Fruit fly (Drosophila melanogaster) whole organism, embryonic: ENCODE results near the gene TotZ.

Experiments used
- ATbp ChIP-seq: fragments of 200-800 bp; sonication (Bioruptor generic); optimal IDR thresholded peaks from 2 replicates; lab custom pipeline; 2017; ENCODE audit warnings: missing biosample characterization, mild to moderate bottlenecking, missing genetic modification characterization, missing genetic modification reagents
- Adf1 ChIP-seq: fragments of 200-800 bp; sonication (Bioruptor generic); IDR thresholded peaks from 2 replicates; pipeline ENCODE4 v1.3.6; 2022; ENCODE audit warnings: missing biosample characterization, missing genetic modification characterization
- B-H2 ChIP-seq: fragments of 200-800 bp; sonication (Bioruptor generic); optimal IDR thresholded peaks from 2 replicates; lab custom pipeline; 2018; ENCODE audit warnings: missing biosample characterization, mild to moderate bottlenecking, missing genetic modification characterization
- CG11695 ChIP-seq: fragments of 200-800 bp; sonication (Bioruptor generic); IDR thresholded peaks from 3 replicates; pipeline ENCODE4 v1.3.6; 2022; ENCODE audit warnings: missing biosample characterization, missing genetic modification characterization
- CG12104 ChIP-seq: fragments of 200-800 bp; sonication (Bioruptor generic); optimal IDR thresholded peaks from 3 replicates; lab custom pipeline; 2016; ENCODE audit warnings: missing biosample characterization, missing genetic modification characterization
- CG12155 ChIP-seq: fragments of 200-800 bp; sonication (Bioruptor generic); optimal IDR thresholded peaks from 3 replicates; lab custom pipeline; 2016; ENCODE audit warnings: missing biosample characterization, missing genetic modification characterization
- CG1529 ChIP-seq: fragments of 200-800 bp; sonication (Bioruptor generic); optimal IDR thresholded peaks from 3 replicates; lab custom pipeline; 2018; ENCODE audit warnings: missing biosample characterization, missing genetic modification characterization
- CG15601 ChIP-seq: fragments of 200-800 bp; sonication (Bioruptor generic); optimal IDR thresholded peaks from 3 replicates; lab custom pipeline; 2019; ENCODE audit warnings: missing biosample characterization, mild to moderate bottlenecking, missing genetic modification characterization, moderate library complexity
- CG15696 ChIP-seq: fragments of 200-800 bp; sonication (Bioruptor generic); optimal IDR thresholded peaks from 2 replicates; lab custom pipeline; 2019; ENCODE audit warnings: missing biosample characterization, mild to moderate bottlenecking, missing genetic modification characterization, moderate library complexity
- CG16779 ChIP-seq: fragments of 200-800 bp; sonication (Bioruptor generic); IDR thresholded peaks from 2 replicates; pipeline ENCODE4 v1.3.6; 2022; ENCODE audit warnings: missing biosample characterization, missing genetic modification characterization
- CG17186 ChIP-seq: fragments of 200-800 bp; sonication (Bioruptor generic); optimal IDR thresholded peaks from 3 replicates; lab custom pipeline; 2017; ENCODE audit warnings: missing biosample characterization, missing genetic modification reagents, missing genetic modification characterization
- CG17612 ChIP-seq: fragments of 200-800 bp; sonication (Bioruptor generic); IDR thresholded peaks from 2 replicates; pipeline ENCODE4 v1.3.6; 2022; ENCODE audit warnings: missing biosample characterization, missing genetic modification characterization
- CG17802 ChIP-seq: fragments of 200-800 bp; sonication (Bioruptor generic); optimal IDR thresholded peaks from 2 replicates; lab custom pipeline; 2018; ENCODE audit warnings: missing biosample characterization, mild to moderate bottlenecking, missing genetic modification characterization, moderate library complexity
- CG17829 ChIP-seq: fragments of 200-800 bp; optimal IDR thresholded peaks from 2 replicates; lab custom pipeline; 2019; ENCODE audit warnings: missing biosample characterization, mild to moderate bottlenecking, missing genetic modification characterization, moderate library complexity
- CG34422 ChIP-seq: fragments of 200-800 bp; sonication (Bioruptor generic); IDR thresholded peaks from 3 replicates; pipeline ENCODE4 v1.3.6; 2022; ENCODE audit warnings: missing biosample characterization, missing genetic modification characterization
- CG3847 ChIP-seq: fragments of 200-800 bp; sonication (Bioruptor generic); IDR thresholded peaks from 2 replicates; pipeline ENCODE4 v1.3.6; 2022; ENCODE audit warnings: missing biosample characterization, missing genetic modification characterization
- CG6654 ChIP-seq: fragments of 200-800 bp; sonication (Bioruptor generic); optimal IDR thresholded peaks from 2 replicates; lab custom pipeline; 2017; ENCODE audit warnings: missing biosample characterization, mild to moderate bottlenecking, missing genetic modification characterization
- CG6765 ChIP-seq: fragments of 200-800 bp; sonication (Bioruptor generic); optimal IDR thresholded peaks from 3 replicates; lab custom pipeline; 2017; ENCODE audit warnings: missing biosample characterization, mild to moderate bottlenecking, missing genetic modification characterization
- CG8478 ChIP-seq: fragments of >200 bp; optimal IDR thresholded peaks from 2 replicates; lab custom pipeline; 2018
- CTCF ChIP-seq: fragments of 200-800 bp; sonication (Bioruptor generic); optimal IDR thresholded peaks from 2 replicates; lab custom pipeline; 2017; ENCODE audit warnings: missing biosample characterization, mild to moderate bottlenecking, missing genetic modification characterization, moderate library complexity
- CoRest ChIP-seq: fragments of 200-800 bp; sonication (Bioruptor generic); optimal IDR thresholded peaks from 3 replicates; lab custom pipeline; 2018; ENCODE audit warnings: missing biosample characterization, mild to moderate bottlenecking, missing genetic modification characterization, moderate library complexity
- D19B ChIP-seq: fragments of 200-800 bp; sonication (Bioruptor generic); optimal IDR thresholded peaks from 2 replicates; lab custom pipeline; 2017; ENCODE audit warnings: missing biosample characterization, mild to moderate bottlenecking, missing genetic modification characterization
- Dad ChIP-seq: fragments of 200-800 bp; sonication (Bioruptor generic); optimal IDR thresholded peaks from 3 replicates; lab custom pipeline; 2016; ENCODE audit warnings: missing biosample characterization, missing genetic modification characterization
- Doc2 ChIP-seq: fragments of 200-800 bp; sonication (Bioruptor generic); IDR thresholded peaks from 2 replicates; pipeline ENCODE4 v1.3.6; 2022; ENCODE audit warnings: missing biosample characterization, missing genetic modification characterization
- Doc3 ChIP-seq: fragments of 200-800 bp; sonication (Bioruptor generic); IDR thresholded peaks from 3 replicates; pipeline ENCODE4 v1.3.6; 2022; ENCODE audit warnings: missing biosample characterization, missing genetic modification characterization; ENCODE audit not compliant: partially characterized antibody
- Ets97D ChIP-seq: fragments of 200-800 bp; sonication (Bioruptor generic); optimal IDR thresholded peaks from 3 replicates; lab custom pipeline; 2016; ENCODE audit warnings: missing biosample characterization, missing genetic modification characterization
- HLH54F ChIP-seq: fragments of 200-800 bp; sonication (Bioruptor generic); optimal IDR thresholded peaks from 3 replicates; lab custom pipeline; 2016; ENCODE audit warnings: missing biosample characterization, missing genetic modification characterization
- Meics ChIP-seq: fragments of 200-800 bp; sonication (Bioruptor generic); optimal IDR thresholded peaks from 2 replicates; lab custom pipeline; 2017; ENCODE audit warnings: missing biosample characterization, mild to moderate bottlenecking, missing genetic modification characterization
- NfI ChIP-seq: fragments of 200-800 bp; sonication (Bioruptor generic); optimal IDR thresholded peaks from 3 replicates; lab custom pipeline; 2018; ENCODE audit warnings: missing biosample characterization, mild to moderate bottlenecking, missing genetic modification characterization, moderate library complexity
- Oaz ChIP-seq: fragments of 200-800 bp; sonication (Bioruptor generic); IDR thresholded peaks from 2 replicates; pipeline ENCODE4 v1.3.6; 2022; ENCODE audit warnings: missing biosample characterization, missing genetic modification characterization
- Ptx1 ChIP-seq: fragments of 200-800 bp; sonication (Bioruptor generic); IDR thresholded peaks from 2 replicates; pipeline ENCODE4 v1.3.6; 2022; ENCODE audit warnings: missing biosample characterization, missing genetic modification characterization
- Scr ChIP-seq: fragments of 200-800 bp; sonication (Bioruptor generic); IDR thresholded peaks from 2 replicates; pipeline ENCODE4 v1.3.6; 2022; ENCODE audit warnings: missing biosample characterization, missing genetic modification characterization; ENCODE audit not compliant: partially characterized antibody
- Usf ChIP-seq: fragments of 200-800 bp; sonication (Bioruptor generic); optimal IDR thresholded peaks from 2 replicates; lab custom pipeline; 2017; ENCODE audit warnings: missing genotype, missing biosample characterization, missing genetic modification characterization
- ab ChIP-seq: fragments of 200-800 bp; sonication (Bioruptor generic); optimal IDR thresholded peaks from 2 replicates; lab custom pipeline; 2016; ENCODE audit warnings: missing biosample characterization, missing genetic modification characterization
- amos ChIP-seq: fragments of 200-800 bp; sonication (Bioruptor generic); IDR thresholded peaks from 2 replicates; pipeline ENCODE4 v1.3.6; 2022; ENCODE audit warnings: missing biosample characterization, missing genetic modification characterization; ENCODE audit not compliant: partially characterized antibody
- ap ChIP-seq: fragments of 200-800 bp; sonication (Bioruptor generic); IDR thresholded peaks from 2 replicates; pipeline ENCODE4 v1.3.6; 2022; ENCODE audit warnings: missing biosample characterization, missing genetic modification characterization
- crc ChIP-seq: fragments of 200-800 bp; sonication (Bioruptor generic); optimal IDR thresholded peaks from 2 replicates; lab custom pipeline; 2016; ENCODE audit warnings: missing biosample characterization, missing genetic modification characterization
- cwo ChIP-seq: fragments of 200-800 bp; sonication (Bioruptor generic); optimal IDR thresholded peaks from 3 replicates; lab custom pipeline; 2017; ENCODE audit warnings: missing biosample characterization, missing genetic modification characterization, mild to moderate bottlenecking, moderate library complexity, missing genetic modification reagents
- dati ChIP-seq: fragments of 200-800 bp; sonication (Bioruptor generic); IDR thresholded peaks from 2 replicates; pipeline ENCODE4 v1.3.6; 2022; ENCODE audit warnings: missing biosample characterization, missing genetic modification characterization
- ems ChIP-seq: fragments of 200-800 bp; sonication (Bioruptor generic); optimal IDR thresholded peaks from 3 replicates; lab custom pipeline; 2016; ENCODE audit warnings: missing biosample characterization, missing genetic modification characterization
- ewg ChIP-seq: fragments of 200-800 bp; sonication (Bioruptor generic); optimal IDR thresholded peaks from 3 replicates; lab custom pipeline; 2017; ENCODE audit warnings: mild to moderate bottlenecking, missing biosample characterization, missing genetic modification reagents, missing genetic modification characterization
- her ChIP-seq: fragments of 200-800 bp; sonication (Bioruptor generic); optimal IDR thresholded peaks from 2 replicates; lab custom pipeline; 2016; ENCODE audit warnings: missing biosample characterization, missing genetic modification characterization
- jigr1 ChIP-seq: fragments of 200-800 bp; sonication (Bioruptor generic); IDR thresholded peaks from 3 replicates; pipeline ENCODE4 v1.3.6; 2022; ENCODE audit warnings: missing biosample characterization, missing genetic modification characterization
- ken ChIP-seq: fragments of 200-800 bp; sonication (Bioruptor generic); IDR thresholded peaks from 3 replicates; pipeline ENCODE4 v1.3.6; 2022; ENCODE audit warnings: missing biosample characterization, missing genetic modification characterization
- mirr ChIP-seq: fragments of 200-800 bp; sonication (Bioruptor generic); optimal IDR thresholded peaks from 3 replicates; lab custom pipeline; 2018; ENCODE audit warnings: missing biosample characterization, mild to moderate bottlenecking, missing genetic modification characterization
- p53 ChIP-seq: fragments of 200-800 bp; sonication (Bioruptor generic); optimal IDR thresholded peaks from 2 replicates; lab custom pipeline; 2016; ENCODE audit warnings: missing biosample characterization, missing genetic modification characterization
- pnt ChIP-seq: fragments of 200-800 bp; sonication (Bioruptor generic); optimal IDR thresholded peaks from 3 replicates; lab custom pipeline; 2016; ENCODE audit warnings: missing biosample characterization, missing genetic modification characterization
- pros ChIP-seq: fragments of 200-800 bp; sonication (Bioruptor generic); optimal IDR thresholded peaks from 3 replicates; lab custom pipeline; 2019; ENCODE audit warnings: missing biosample characterization, mild to moderate bottlenecking, missing genetic modification characterization, moderate library complexity
- sim ChIP-seq: fragments of 200-800 bp; sonication (Bioruptor generic); IDR thresholded peaks from 2 replicates; pipeline ENCODE4 v1.3.6; 2022; ENCODE audit warnings: missing biosample characterization, missing genetic modification characterization
- slbo ChIP-seq: fragments of 200-800 bp; sonication (Bioruptor generic); IDR thresholded peaks from 2 replicates; pipeline ENCODE4 v1.3.6; 2022; ENCODE audit warnings: missing biosample characterization, missing genetic modification characterization
- usp ChIP-seq: fragments of >200 bp; optimal IDR thresholded peaks from 2 replicates; lab custom pipeline; 2017; ENCODE audit warnings: missing biosample characterization, missing genetic modification characterization

TotZ gene

dm6 chr3R:20829416-20830131 lies 48.0 kb upstream of the TotZ start (continued):
- TF ChIP-seq Usf: no peak
- TF ChIP-seq CG12104: peak; percentile 31
- no peak for TF ChIP-seq her (GFP tag; lab: Kevin White, UChicago)
- no peak for TF ChIP-seq Dad (GFP tag; lab: Kevin White, UChicago)
- TF ChIP-seq NfI: no peak
- no peak for TF ChIP-seq CG6654 (GFP tag; lab: Kevin White, UChicago)
- TF ChIP-seq amos (GFP tag; lab: Robert Waterston, UW): peak; percentile 24; the same call in 1 of the 2 replicates
- TF ChIP-seq cwo (GFP tag; lab: Kevin White, UChicago): peak; percentile 72
- no peak for TF ChIP-seq ap
- TF ChIP-seq ATbp (GFP tag; lab: Kevin White, UChicago): no peak
- TF ChIP-seq CTCF (GFP tag; lab: Kevin White, UChicago): no peak
- TF ChIP-seq CoRest (tag; lab: Kevin White, UChicago): peak; percentile 53
- TF ChIP-seq Ets97D: no peak
- no peak for TF ChIP-seq CG8478 (lab: Kevin White, UChicago)
- TF ChIP-seq CG6765 (GFP tag; lab: Kevin White, UChicago): no peak
- no peak for TF ChIP-seq dati (GFP tag; lab: Robert Waterston, UW)
- TF ChIP-seq CG34422: peak; percentile 70; the same call in 2 of the 3 replicates
- TF ChIP-seq D19B: peak; percentile 13
- no peak for TF ChIP-seq Scr (GFP tag; lab: Robert Waterston, UW)
- no peak for TF ChIP-seq CG16779 (GFP tag; lab: Robert Waterston, UW)
- no peak for TF ChIP-seq CG15601 (tag; lab: Kevin White, UChicago)
- TF ChIP-seq B-H2 (GFP tag; lab: Kevin White, UChicago): peak; percentile 60
- no peak for TF ChIP-seq ken (GFP tag; lab: Robert Waterston, UW)
- no peak for TF ChIP-seq usp (GFP tag; lab: Kevin White, UChicago)
- TF ChIP-seq Doc3: no peak
- 0 out of 2 replicates have a peak, but pooled peaks have one; percentile 18 for TF ChIP-seq CG3847
- TF ChIP-seq ewg: peak; percentile 54
- TF ChIP-seq CG17186: no peak
- TF ChIP-seq CG17612: no peak
- TF ChIP-seq CG17802 (tag; lab: Kevin White, UChicago): no peak
- TF ChIP-seq Oaz (GFP tag; lab: Robert Waterston, UW): no peak
- no peak for TF ChIP-seq Doc2 (GFP tag; lab: Robert Waterston, UW)
- TF ChIP-seq CG12155 (GFP tag; lab: Kevin White, UChicago): no peak
- no peak for TF ChIP-seq jigr1
- TF ChIP-seq sim (GFP tag; lab: Robert Waterston, UW): no peak
- TF ChIP-seq Meics: peak; percentile 53
- TF ChIP-seq p53 (GFP tag; lab: Kevin White, UChicago): no peak
- TF ChIP-seq CG17829: peak; percentile 16
- no peak for TF ChIP-seq CG1529 (GFP tag; lab: Kevin White, UChicago)
- peak; percentile 74 for TF ChIP-seq mirr (GFP tag; lab: Kevin White, UChicago)
- TF ChIP-seq CG15696 (tag; lab: Kevin White, UChicago): no peak
- peak; percentile 24 for TF ChIP-seq pros
- 0 out of 2 replicates have a peak, but pooled peaks have one; percentile 13 for TF ChIP-seq Ptx1 (GFP tag; lab: Robert Waterston, UW)
- TF ChIP-seq pnt (GFP tag; lab: Kevin White, UChicago): no peak
- TF ChIP-seq slbo (GFP tag; lab: Robert Waterston, UW): peak; percentile 46
- TF ChIP-seq ems (GFP tag; lab: Kevin White, UChicago): no peak
- TF ChIP-seq crc (GFP tag; lab: Kevin White, UChicago): no peak
- no peak for TF ChIP-seq HLH54F (GFP tag; lab: Kevin White, UChicago)
- no peak for TF ChIP-seq ab
- no peak for TF ChIP-seq CG11695
- peak; percentile 83 for TF ChIP-seq Adf1
